Fruit fly (Drosophila melanogaster): ENCODE measurements around the gene UK114.
A peak's percentile ranks its signal among the peaks of the same experiment; 100 is the strongest.

DNA sequence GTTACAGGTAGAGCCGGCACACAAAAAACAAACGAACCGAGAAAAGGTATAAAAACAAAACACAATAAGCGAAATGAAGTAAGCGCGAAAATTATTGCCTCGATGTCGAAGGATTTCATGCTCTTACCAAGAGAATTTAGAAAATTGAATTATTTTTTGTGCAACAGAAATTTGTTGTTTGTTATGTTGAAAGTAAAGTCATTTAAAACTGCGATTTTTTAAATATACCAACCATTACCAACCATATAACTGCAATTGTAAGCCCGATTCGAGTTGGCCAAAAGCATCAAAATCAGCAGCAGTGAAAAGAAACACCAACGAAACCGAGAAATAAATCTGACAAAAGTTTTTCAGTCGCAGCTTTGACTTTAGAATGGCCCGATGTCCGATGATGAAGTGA lies 6.1 kb upstream of the UK114 start:
- TF ChIP-seq OdsH (GFP tag; optimal IDR thresholded peaks at IDR 0.05) = peak; percentile 32
- TF ChIP-seq eg (GFP tag; IDR thresholded peaks at IDR 0.05) = no peak
- no peak for TF ChIP-seq CG6163 (GFP tag; IDR thresholded peaks at IDR 0.05)
- no peak for TF ChIP-seq fd59A (GFP tag; optimal IDR thresholded peaks at IDR 0.05)
- TF ChIP-seq net (GFP tag; optimal IDR thresholded peaks at IDR 0.05) = no peak
- TF ChIP-seq CG31627 (GFP tag; optimal IDR thresholded peaks at IDR 0.05) = peak; percentile 28
- no peak for TF ChIP-seq fd85E (GFP tag; optimal IDR thresholded peaks at IDR 0.05)
- peak; percentile 25 for TF ChIP-seq Eip93F (GFP tag; optimal IDR thresholded peaks at IDR 0.05)
- TF ChIP-seq cyc (GFP tag; optimal IDR thresholded peaks at IDR 0.05) = peak; percentile 27
- TF ChIP-seq Lpt (GFP tag; optimal IDR thresholded peaks at IDR 0.05) = no peak
- TF ChIP-seq CG11902 (GFP tag; optimal IDR thresholded peaks at IDR 0.05) = no peak
- TF ChIP-seq CG10631 (GFP tag; optimal IDR thresholded peaks at IDR 0.05) = no peak
- TF ChIP-seq Sox15 (GFP tag; optimal IDR thresholded peaks at IDR 0.05) = peak; percentile 2
- TF ChIP-seq svp (GFP tag) = peak; percentile 84

Data from whole organism, prepupa.